Fruit fly (Drosophila melanogaster): ENCODE results near the gene Cpr65Ax1.
A peak's percentile ranks its signal among the peaks of the same experiment; 100 is the strongest.

Gene Cpr65Ax1

dm6 chr3L:6104551-6104950, 43.2 kb downstream of the Cpr65Ax1 start (continued):
- TF ChIP-seq CG13624 (GFP tag; optimal IDR thresholded peaks at IDR 0.05) (no peak), Hr51 (GFP tag; optimal IDR thresholded peaks at IDR 0.05) (no peak)

dm6 chr3L:6103658-6104057, 44.1 kb downstream of the Cpr65Ax1 start:
- peak; percentile 30 for TF ChIP-seq Ets97D (GFP tag; optimal IDR thresholded peaks at IDR 0.05)
- 0 out of 3 replicates have a peak, but pooled peaks have one; percentile 25 for TF ChIP-seq ci (GFP tag; IDR thresholded peaks at IDR 0.05)
- TF ChIP-seq CG42726 (GFP tag; IDR thresholded peaks at IDR 0.05; ENCODE audit: partially characterized antibody) = 0 out of 2 replicates have a peak, but pooled peaks have one; percentile 16
- TF ChIP-seq CTCF (GFP tag; optimal IDR thresholded peaks at IDR 0.05) = peak; percentile 90
- peak; percentile 35 for TF ChIP-seq Ets65A (GFP tag)
- TF ChIP-seq en (GFP tag; optimal IDR thresholded peaks at IDR 0.05) = no peak
- no peak for TF ChIP-seq fu2 (GFP tag; optimal IDR thresholded peaks at IDR 0.05)
- 0 out of 2 replicates have a peak, but pooled peaks have one; percentile 5 for TF ChIP-seq Oaz (GFP tag; IDR thresholded peaks at IDR 0.05)
- peak; percentile 49 for TF ChIP-seq pita (GFP tag; optimal IDR thresholded peaks at IDR 0.05)
- 0 out of 2 replicates have a peak, but pooled peaks have one; percentile 33 for TF ChIP-seq seq (GFP tag; IDR thresholded peaks at IDR 0.05)
- 0 out of 3 replicates have a peak, but pooled peaks have one; percentile 41 for TF ChIP-seq CG11456 (GFP tag; IDR thresholded peaks at IDR 0.05)
- TF ChIP-seq crol (GFP tag; IDR thresholded peaks at IDR 0.05) = 0 out of 2 replicates have a peak, but pooled peaks have one; percentile 22
- 0 out of 2 replicates have a peak, but pooled peaks have one; percentile 26 for TF ChIP-seq CG6272 (GFP tag; IDR thresholded peaks at IDR 0.05)
- 0 out of 2 replicates have a peak, but pooled peaks have one; percentile 6 for TF ChIP-seq onecut (GFP tag; IDR thresholded peaks at IDR 0.05)
- no peak for TF ChIP-seq rib (GFP tag; IDR thresholded peaks at IDR 0.05)
- peak; percentile 53 for TF ChIP-seq Med (GFP tag)
- no peak for TF ChIP-seq pum (GFP tag; optimal IDR thresholded peaks at IDR 0.05)
